Worm (Caenorhabditis elegans) whole organism, L4/young adult: ENCODE data around the gene sdz-35.
"Not testable (repeated sequence)": the region's sequence is repeated elsewhere in the genome, so short reads cannot be mapped to it uniquely, and the experiment has no call there.

Source experiments
- W03F9.2 ChIP-seq: fragments of 150-350 bp; optimal IDR thresholded peaks from 2 replicates; lab custom pipeline; 2014; ENCODE audit warnings: missing biosample characterization, missing genetic modification characterization
- dao-5 ChIP-seq: sonication (generic microtip); optimal IDR thresholded peaks from 2 replicates; lab custom pipeline; 2016; ENCODE audit warnings: missing genotype, missing genetic modification characterization, moderate library complexity, missing compliant biosample characterization
- him-1 ChIP-seq: sonication (generic microtip); optimal IDR thresholded peaks from 2 replicates; lab custom pipeline; 2016; ENCODE audit warnings: missing genotype, missing genetic modification reagents, missing genetic modification characterization, missing compliant biosample characterization

- TF ChIP-seq him-1 (tag; lab: Kevin White, UChicago); W03F9.2 (tag; lab: Kevin White, UChicago); dao-5: not testable (repeated sequence)
Measured at ce11 chrII:3215762-3216161, 7.2 kb upstream of the sdz-35 start, which contains the start of gene ZC239.3.
